Worm (Caenorhabditis elegans): ENCODE data around the gene C29E4.14.

ce11 chrIII:7948802-7949201, 28.9 kb downstream of the C29E4.14 start, which contains the start of gene col-90:
- no peak for TF ChIP-seq hlh-30 (tag; optimal IDR thresholded peaks at IDR 0.05; ENCODE audit: insufficient read depth)
- no peak for TF ChIP-seq fkh-10 (GFP tag; optimal IDR thresholded peaks at IDR 0.05)
- TF ChIP-seq ref-2 (tag; optimal IDR thresholded peaks at IDR 0.05) = no peak
- TF ChIP-seq ztf-16 (tag; optimal IDR thresholded peaks at IDR 0.05) = no peak

Data from whole organism, late embryonic.